Fruit fly (Drosophila melanogaster): ENCODE measurements around the gene CG2975.

The CG2975 gene

dm6 chr2L:2861885-2862620 lies 22.1 kb downstream of the CG2975 start (continued):
- TF ChIP-seq CG18599 (GFP tag; optimal IDR thresholded peaks at IDR 0.05), result peak; percentile 71
- TF ChIP-seq GATAe (GFP tag; conservative IDR thresholded peaks at IDR 0.05), result no peak
- TF ChIP-seq hth (optimal IDR thresholded peaks at IDR 0.05), result no peak
- no peak for TF ChIP-seq E2f1 (GFP tag; IDR thresholded peaks at IDR 0.05)
- no peak for TF ChIP-seq esg (GFP tag; conservative IDR thresholded peaks at IDR 0.05)
- TF ChIP-seq tio (GFP tag; optimal IDR thresholded peaks at IDR 0.05), result no peak
- TF ChIP-seq CG32772 (GFP tag; IDR thresholded peaks at IDR 0.05), result no peak
- no peak for TF ChIP-seq Ets97D (GFP tag; optimal IDR thresholded peaks at IDR 0.05)
- TF ChIP-seq CrebB (tag; optimal IDR thresholded peaks at IDR 0.05), result no peak
- TF ChIP-seq B-H2 (GFP tag; optimal IDR thresholded peaks at IDR 0.05), result no peak
- TF ChIP-seq CG2120 (GFP tag; optimal IDR thresholded peaks at IDR 0.05), result no peak
- no peak for TF ChIP-seq odd (GFP tag; optimal IDR thresholded peaks at IDR 0.05)
- TF ChIP-seq CG7839 (tag; optimal IDR thresholded peaks at IDR 0.05), result peak; percentile 15
- TF ChIP-seq CG14050 (GFP tag; IDR thresholded peaks at IDR 0.05), result no peak
- TF ChIP-seq kah (GFP tag; optimal IDR thresholded peaks at IDR 0.05), result peak; percentile 27
- TF ChIP-seq pan (optimal IDR thresholded peaks at IDR 0.05), result no peak
- TF ChIP-seq pan (GFP tag; optimal IDR thresholded peaks at IDR 0.05 in 1 of 2, IDR thresholded peaks at IDR 0.05 in 1 of 2), result peak in 1 of 2 experiments; percentile 34
- TF ChIP-seq gfzf (GFP tag; optimal IDR thresholded peaks at IDR 0.05), result no peak
- TF ChIP-seq ara (GFP tag; IDR thresholded peaks at IDR 0.05), result no peak
- TF ChIP-seq vvl (GFP tag; IDR thresholded peaks at IDR 0.05), result peak; percentile 58; the same call in 1 of the 2 replicates
- TF ChIP-seq CG8359 (GFP tag; optimal IDR thresholded peaks at IDR 0.05; ENCODE audit: borderline replicate concordance), result no peak
- peak; percentile 62; the same call in 1 of the 2 replicates for TF ChIP-seq tna (GFP tag; IDR thresholded peaks at IDR 0.05; ENCODE audit: partially characterized antibody)
- peak; percentile 23 for TF ChIP-seq CG9727 (GFP tag; optimal IDR thresholded peaks at IDR 0.05)
- TF ChIP-seq ken (GFP tag; IDR thresholded peaks at IDR 0.05), result no peak
- TF ChIP-seq CG5180 (GFP tag; optimal IDR thresholded peaks at IDR 0.05), result no peak
- peak; percentile 19 for TF ChIP-seq sqz (GFP tag; optimal IDR thresholded peaks at IDR 0.05)
- no peak for TF ChIP-seq Myb (GFP tag; optimal IDR thresholded peaks at IDR 0.05)
- no peak for TF ChIP-seq CG7372 (GFP tag; IDR thresholded peaks at IDR 0.05)
- peak; percentile 26 for TF ChIP-seq ems (GFP tag; optimal IDR thresholded peaks at IDR 0.05)
- no peak for TF ChIP-seq fd96Cb (tag; optimal IDR thresholded peaks at IDR 0.05)
- TF ChIP-seq fru (optimal IDR thresholded peaks at IDR 0.05), result no peak
- TF ChIP-seq CG9817 (tag; optimal IDR thresholded peaks at IDR 0.05), result no peak
- TF ChIP-seq CG16779 (GFP tag; IDR thresholded peaks at IDR 0.05), result no peak
- TF ChIP-seq pho (GFP tag; optimal IDR thresholded peaks at IDR 0.05), result peak; percentile 10
- TF ChIP-seq kni (GFP tag; optimal IDR thresholded peaks at IDR 0.05), result peak; percentile 16
- no peak for TF ChIP-seq Awh (GFP tag; IDR thresholded peaks at IDR 0.05)
- no peak for TF ChIP-seq CG12659 (GFP tag; optimal IDR thresholded peaks at IDR 0.05)
- peak; percentile 39 for TF ChIP-seq wek (GFP tag; optimal IDR thresholded peaks at IDR 0.05)
- TF ChIP-seq crol (GFP tag; IDR thresholded peaks at IDR 0.05), result no peak
- no peak for TF ChIP-seq CG12236 (GFP tag; optimal IDR thresholded peaks at IDR 0.05)
- TF ChIP-seq twi (tag; optimal IDR thresholded peaks at IDR 0.05), result peak; percentile 52
- TF ChIP-seq CG14965 (GFP tag; optimal IDR thresholded peaks at IDR 0.05; ENCODE audit: borderline replicate concordance), result no peak
- no peak for TF ChIP-seq CG8290 (GFP tag; optimal IDR thresholded peaks at IDR 0.05)
- TF ChIP-seq CG8290 (tag; optimal IDR thresholded peaks at IDR 0.05), result peak in 1 of 2 experiments; percentile 32
- TF ChIP-seq bbx (GFP tag; IDR thresholded peaks at IDR 0.05; ENCODE audit: partially characterized antibody), result peak; percentile 80
- no peak for TF ChIP-seq CG15073 (GFP tag; optimal IDR thresholded peaks at IDR 0.05)
- no peak for TF ChIP-seq CG6254 (GFP tag; optimal IDR thresholded peaks at IDR 0.05)
- TF ChIP-seq Dref (GFP tag; IDR thresholded peaks at IDR 0.05), result no peak
- no peak for TF ChIP-seq CG1792 (GFP tag; optimal IDR thresholded peaks at IDR 0.05)
- no peak for TF ChIP-seq schlank (tag; optimal IDR thresholded peaks at IDR 0.05)
- no peak for TF ChIP-seq cad (GFP tag; optimal IDR thresholded peaks at IDR 0.05)

Measured in whole organism, embryonic.